Worm (Caenorhabditis elegans) whole organism, mixed stage, embryonic: ENCODE measurements around the gene clec-83.
A peak's percentile ranks its signal among the peaks of the same experiment; 100 is the strongest.
"Not testable (repeated sequence)": the region's sequence is repeated elsewhere in the genome, so short reads cannot be mapped to it uniquely, and the experiment has no call there.

Experiments
- M03D4.4 ChIP-seq: sonication (generic microtip); optimal IDR thresholded peaks from 2 replicates; lab custom pipeline; 2017; ENCODE audit warnings: mild to moderate bottlenecking, missing genetic modification characterization, missing compliant biosample characterization
- bed-3 ChIP-seq: fragments of 200-800 bp; sonication (Bioruptor generic); optimal IDR thresholded peaks from 3 replicates; lab custom pipeline; 2018; ENCODE audit warnings: mild to moderate bottlenecking, missing genetic modification characterization, moderate library complexity, missing compliant biosample characterization
- blmp-1 ChIP-seq: fragments of 150-350 bp; optimal IDR thresholded peaks from 2 replicates; lab custom pipeline; 2014; ENCODE audit warnings: missing biosample characterization, missing genetic modification characterization
- ceh-39 ChIP-seq: fragments of 150-350 bp; optimal IDR thresholded peaks from 2 replicates; lab custom pipeline; 2014; ENCODE audit warnings: missing biosample characterization, missing genetic modification characterization
- ceh-43 ChIP-seq: fragments of 200-800 bp; sonication (Bioruptor generic); optimal IDR thresholded peaks from 2 replicates; lab custom pipeline; 2018; ENCODE audit warnings: mild to moderate bottlenecking, missing genetic modification characterization, moderate library complexity, missing compliant biosample characterization
- ceh-83 ChIP-seq: fragments of 200-800 bp; sonication (Bioruptor generic); optimal IDR thresholded peaks from 2 replicates; lab custom pipeline; 2018; ENCODE audit warnings: mild to moderate bottlenecking, missing genetic modification characterization, missing compliant biosample characterization
- ces-1 ChIP-seq: fragments of 150-350 bp; optimal IDR thresholded peaks from 2 replicates; lab custom pipeline; 2014; ENCODE audit warnings: missing biosample characterization, missing genetic modification reagents, missing genetic modification characterization
- cnd-1 ChIP-seq: fragments of 200-800 bp; sonication (Bioruptor generic); optimal IDR thresholded peaks from 2 replicates; lab custom pipeline; 2018; ENCODE audit warnings: mild to moderate bottlenecking, missing genetic modification characterization, missing compliant biosample characterization
- drap-1 ChIP-seq: fragments of 200-800 bp; sonication (Bioruptor generic); optimal IDR thresholded peaks from 3 replicates; lab custom pipeline; 2018; ENCODE audit warnings: mild to moderate bottlenecking, missing genetic modification characterization, missing compliant biosample characterization
- elt-1 ChIP-seq: sonication (generic microtip); optimal IDR thresholded peaks from 2 replicates; lab custom pipeline; 2017; ENCODE audit warnings: missing genetic modification characterization, mild to moderate bottlenecking, missing compliant biosample characterization, antibody characterized with exemption, moderate library complexity, borderline replicate concordance; ENCODE audit not compliant: insufficient read depth
- elt-3 ChIP-seq: fragments of 150-350 bp; optimal IDR thresholded peaks from 2 replicates; lab custom pipeline; 2014; ENCODE audit warnings: missing biosample characterization, missing genetic modification characterization
- flh-1 ChIP-seq: fragments of 200-800 bp; sonication (Bioruptor generic); optimal IDR thresholded peaks from 2 replicates; lab custom pipeline; 2018; ENCODE audit warnings: mild to moderate bottlenecking, missing genetic modification characterization, moderate library complexity, missing compliant biosample characterization
- ham-2 ChIP-seq: fragments of 200-800 bp; sonication (Bioruptor generic); optimal IDR thresholded peaks from 2 replicates; lab custom pipeline; 2018; ENCODE audit warnings: mild to moderate bottlenecking, missing genetic modification characterization, missing compliant biosample characterization
- hlh-1 ChIP-seq: fragments of 150-350 bp; optimal IDR thresholded peaks from 2 replicates; lab custom pipeline; 2014; ENCODE audit warnings: missing biosample characterization, missing genetic modification reagents, missing genetic modification characterization
- lin-13 ChIP-seq: fragments of 150-350 bp; optimal IDR thresholded peaks from 2 replicates; lab custom pipeline; 2014; ENCODE audit warnings: missing biosample characterization, missing genetic modification characterization
- lin-32 ChIP-seq: fragments of 200-800 bp; sonication (Bioruptor generic); optimal IDR thresholded peaks from 2 replicates; lab custom pipeline; 2018; ENCODE audit warnings: mild to moderate bottlenecking, missing genetic modification characterization, missing compliant biosample characterization
- lsy-2 ChIP-seq: fragments of 150-350 bp; optimal IDR thresholded peaks from 2 replicates; lab custom pipeline; 2014; ENCODE audit warnings: missing biosample characterization, missing genetic modification characterization
- mab-5 ChIP-seq: fragments of 150-350 bp; optimal IDR thresholded peaks from 2 replicates; lab custom pipeline; 2014; ENCODE audit warnings: missing biosample characterization, missing genetic modification characterization
- mep-1 ChIP-seq: fragments of 150-350 bp; optimal IDR thresholded peaks from 2 replicates; lab custom pipeline; 2017; ENCODE audit warnings: missing biosample characterization, missing genetic modification reagents, missing genetic modification characterization, inconsistent platforms
- mls-2 ChIP-seq: sonication (generic microtip); optimal IDR thresholded peaks from 2 replicates; lab custom pipeline; 2016; ENCODE audit warnings: mild to moderate bottlenecking, missing genetic modification characterization, moderate library complexity, missing compliant biosample characterization
- nhr-12 ChIP-seq: fragments of 150-350 bp; optimal IDR thresholded peaks from 2 replicates; lab custom pipeline; 2014; ENCODE audit warnings: missing biosample characterization, missing genetic modification characterization
- nhr-2 ChIP-seq: fragments of 150-350 bp; optimal IDR thresholded peaks from 2 replicates; lab custom pipeline; 2014; ENCODE audit warnings: missing biosample characterization, missing genetic modification characterization
- nhr-237 ChIP-seq: fragments of 150-350 bp; optimal IDR thresholded peaks from 2 replicates; lab custom pipeline; 2014; ENCODE audit warnings: missing biosample characterization, missing genetic modification characterization
- nhr-76 ChIP-seq: sonication (generic microtip); optimal IDR thresholded peaks from 2 replicates; lab custom pipeline; 2017; ENCODE audit warnings: missing biosample characterization, missing genetic modification characterization
- pha-4 ChIP-seq: fragments of 150-350 bp; optimal IDR thresholded peaks from 2 replicates; lab custom pipeline; 2018; ENCODE audit warnings: missing biosample characterization, missing genetic modification reagents, missing genetic modification characterization
- sem-2 ChIP-seq: fragments of 200-800 bp; sonication (Bioruptor generic); optimal IDR thresholded peaks from 2 replicates; lab custom pipeline; 2018; ENCODE audit warnings: mild to moderate bottlenecking, missing genetic modification characterization, missing compliant biosample characterization
- snpc-4 ChIP-seq: fragments of 150-350 bp; optimal IDR thresholded peaks from 2 replicates; lab custom pipeline; 2014; ENCODE audit warnings: missing biosample characterization, missing genetic modification characterization
- sptf-1 ChIP-seq: sonication (generic microtip); optimal IDR thresholded peaks from 2 replicates; lab custom pipeline; 2017; ENCODE audit warnings: mild to moderate bottlenecking, missing genetic modification characterization, moderate library complexity, missing compliant biosample characterization
- tbx-8 ChIP-seq: fragments of 200-800 bp; sonication (Bioruptor generic); optimal IDR thresholded peaks from 2 replicates; lab custom pipeline; 2018; ENCODE audit warnings: mild to moderate bottlenecking, missing genetic modification characterization, moderate library complexity, missing compliant biosample characterization
- unc-120 ChIP-seq: sonication (generic microtip); optimal IDR thresholded peaks from 2 replicates; lab custom pipeline; 2017; ENCODE audit warnings: missing genetic modification characterization, missing compliant biosample characterization; ENCODE audit not compliant: poor library complexity, severe bottlenecking
- unc-39 ChIP-seq: fragments of 150-350 bp; optimal IDR thresholded peaks from 2 replicates; lab custom pipeline; 2014; ENCODE audit warnings: missing biosample characterization, missing genetic modification characterization
- unc-62 ChIP-seq: fragments of 150-350 bp; optimal IDR thresholded peaks from 2 replicates; lab custom pipeline; 2014; ENCODE audit warnings: missing biosample characterization, missing genetic modification reagents, missing genetic modification characterization
- zip-8 ChIP-seq: fragments of 150-350 bp; optimal IDR thresholded peaks from 2 replicates; lab custom pipeline; 2014; ENCODE audit warnings: missing biosample characterization, missing genetic modification characterization
- ztf-11 ChIP-seq: fragments of 150-350 bp; optimal IDR thresholded peaks from 2 replicates; lab custom pipeline; 2014; ENCODE audit warnings: missing biosample characterization, missing genetic modification characterization

clec-83 gene

ce11 chrIV:2803652-2804051 lies 37.6 kb downstream of the clec-83 start, which contains the start of gene Y54G2A.32:
Gene Y54G2A.32 (plus strand): TSS chrIV:2803952.
- TF ChIP-seq ceh-83 (GFP tag; lab: Kevin White, UChicago) (no peak), unc-120 (no peak), nhr-237 (no peak), mep-1 (tag; lab: Kevin White, UChicago) (no peak), sem-2 (GFP tag; lab: Kevin White, UChicago) (no peak), nhr-12 (tag; lab: Kevin White, UChicago) (no peak), sptf-1 (tag; lab: Kevin White, UChicago) (no peak), ham-2 (GFP tag; lab: Kevin White, UChicago) (no peak), nhr-2 (tag; lab: Kevin White, UChicago) (no peak), blmp-1 (tag; lab: Kevin White, UChicago) (no peak), ces-1 (GFP tag; lab: Kevin White, UChicago) (no peak), ceh-39 (tag; lab: Kevin White, UChicago) (no peak), lin-13 (no peak), nhr-76 (tag; lab: Kevin White, UChicago) (no peak), ztf-11 (tag; lab: Kevin White, UChicago) (no peak), flh-1 (GFP tag; lab: Kevin White, UChicago) (no peak), elt-1 (tag; lab: Kevin White, UChicago) (no peak)
- TF ChIP-seq, all 35 proteins: peak for 0

- no peak for TF ChIP-seq zip-8 (tag; lab: Kevin White, UChicago)
- peak; percentile 63 for TF ChIP-seq ceh-83 (GFP tag; lab: Kevin White, UChicago)
- peak; percentile 5 for TF ChIP-seq tbx-8 (GFP tag; lab: Kevin White, UChicago)
- TF ChIP-seq ztf-11 (tag; lab: Kevin White, UChicago), result no peak
- no peak for TF ChIP-seq blmp-1 (tag; lab: Kevin White, UChicago)
- no peak for TF ChIP-seq unc-62
- no peak for TF ChIP-seq elt-3 (tag; lab: Kevin White, UChicago)
- no peak for TF ChIP-seq lsy-2
- no peak for TF ChIP-seq nhr-237
- TF ChIP-seq sptf-1 (tag; lab: Kevin White, UChicago), result peak; percentile 51
- peak; percentile 14 for TF ChIP-seq lin-32 (GFP tag; lab: Kevin White, UChicago)
- TF ChIP-seq unc-39 (tag; lab: Kevin White, UChicago), result no peak
- TF ChIP-seq cnd-1 (tag; lab: Kevin White, UChicago), result peak; percentile 42
- TF ChIP-seq unc-120, result peak; percentile 25
- no peak for TF ChIP-seq nhr-76 (tag; lab: Kevin White, UChicago)
- no peak for TF ChIP-seq mep-1 (tag; lab: Kevin White, UChicago)
- peak; percentile 23 for TF ChIP-seq ceh-43 (GFP tag; lab: Kevin White, UChicago)
- TF ChIP-seq ham-2 (GFP tag; lab: Kevin White, UChicago), result no peak
- TF ChIP-seq elt-1 (tag; lab: Kevin White, UChicago), result no peak
- no peak for TF ChIP-seq lin-13
- TF ChIP-seq bed-3 (GFP tag; lab: Kevin White, UChicago), result no peak
- peak; percentile 56 for TF ChIP-seq M03D4.4 (tag; lab: Kevin White, UChicago)
- peak; percentile 39 for TF ChIP-seq sem-2 (GFP tag; lab: Kevin White, UChicago)
- TF ChIP-seq nhr-2 (tag; lab: Kevin White, UChicago), result no peak
- TF ChIP-seq ces-1 (GFP tag; lab: Kevin White, UChicago), result no peak
- TF ChIP-seq flh-1 (GFP tag; lab: Kevin White, UChicago), result no peak
- no peak for TF ChIP-seq nhr-12 (tag; lab: Kevin White, UChicago)
- no peak for TF ChIP-seq mab-5
- peak; percentile 28 for TF ChIP-seq mls-2 (tag; lab: Kevin White, UChicago)
- no peak for TF ChIP-seq snpc-4 (tag; lab: Kevin White, UChicago)
Observed at ce11 chrIV:2802193-2802592, 39.1 kb downstream of the clec-83 start.

- TF ChIP-seq ceh-43 (GFP tag; lab: Kevin White, UChicago); cnd-1 (tag; lab: Kevin White, UChicago); mls-2 (tag; lab: Kevin White, UChicago): not testable (repeated sequence)
Observed at ce11 chrIV:2801558-2801957, 39.7 kb downstream of the clec-83 start, which contains the start of gene Y54G2A.44. Gene Y54G2A.44 (plus strand): TSS chrIV:2801858.

- TF ChIP-seq nhr-76 (tag; lab: Kevin White, UChicago) (no peak), tbx-8 (GFP tag; lab: Kevin White, UChicago) (no peak), sptf-1 (tag; lab: Kevin White, UChicago) (peak; percentile 29), lin-13 (no peak), ceh-83 (GFP tag; lab: Kevin White, UChicago) (peak; percentile 38), cnd-1 (tag; lab: Kevin White, UChicago) (peak; percentile 33), pha-4 (no peak), hlh-1 (tag; lab: Kevin White, UChicago) (no peak), nhr-12 (tag; lab: Kevin White, UChicago) (no peak), unc-39 (tag; lab: Kevin White, UChicago) (no peak), lsy-2 (no peak), mls-2 (tag; lab: Kevin White, UChicago) (no peak), unc-120 (peak; percentile 24), lin-32 (GFP tag; lab: Kevin White, UChicago) (no peak), M03D4.4 (tag; lab: Kevin White, UChicago) (no peak), ceh-43 (GFP tag; lab: Kevin White, UChicago) (no peak), unc-62 (no peak), mab-5 (no peak), bed-3 (GFP tag; lab: Kevin White, UChicago) (peak; percentile 13), ces-1 (GFP tag; lab: Kevin White, UChicago) (no peak), drap-1 (GFP tag; lab: Kevin White, UChicago) (peak; percentile 18), nhr-237 (no peak)
Observed at ce11 chrIV:2801004-2801403, 40.3 kb downstream of the clec-83 start.
